Fruit fly (Drosophila melanogaster): ENCODE results near the gene CG8679.

The CG8679 gene

dm6 chr2L:21172922-21173321 lies 45.4 kb downstream of the CG8679 start, which contains the start of gene CG31627:
Gene CG31627 (plus strand): TSS chr2L:21173222.
- no peak for TF ChIP-seq CG7045 (GFP tag; optimal IDR thresholded peaks at IDR 0.05)
- TF ChIP-seq cnc (optimal IDR thresholded peaks at IDR 0.05): no peak
- no peak for TF ChIP-seq CG7101 (tag; optimal IDR thresholded peaks at IDR 0.05)
- no peak for TF ChIP-seq CG12768 (GFP tag; optimal IDR thresholded peaks at IDR 0.05)
- TF ChIP-seq pad (GFP tag; optimal IDR thresholded peaks at IDR 0.05): no peak
- no peak for TF ChIP-seq CG5204 (GFP tag; optimal IDR thresholded peaks at IDR 0.05)
- TF ChIP-seq CG33017 (tag; optimal IDR thresholded peaks at IDR 0.05): no peak
- TF ChIP-seq cic (GFP tag; optimal IDR thresholded peaks at IDR 0.05): no peak

- TF ChIP-seq pad (GFP tag; optimal IDR thresholded peaks at IDR 0.05): no peak
- TF ChIP-seq Mnt (GFP tag; optimal IDR thresholded peaks at IDR 0.05): no peak
- no peak for TF ChIP-seq bab1 (GFP tag; optimal IDR thresholded peaks at IDR 0.05)
- TF ChIP-seq CG5204 (GFP tag; optimal IDR thresholded peaks at IDR 0.05): no peak
- no peak for TF ChIP-seq ovo (GFP tag; optimal IDR thresholded peaks at IDR 0.05)
- no peak for TF ChIP-seq CG14711 (tag; optimal IDR thresholded peaks at IDR 0.05)
- TF ChIP-seq CG7101 (tag; optimal IDR thresholded peaks at IDR 0.05): no peak
- no peak for TF ChIP-seq tj (GFP tag; optimal IDR thresholded peaks at IDR 0.05)
- TF ChIP-seq CG33017 (tag; optimal IDR thresholded peaks at IDR 0.05): no peak
- no peak for TF ChIP-seq kay (GFP tag; ENCODE audit: borderline replicate concordance)
- TF ChIP-seq CG1620 (GFP tag; optimal IDR thresholded peaks at IDR 0.05): no peak
- no peak for TF ChIP-seq toe (GFP tag; optimal IDR thresholded peaks at IDR 0.05)
- TF ChIP-seq cnc (optimal IDR thresholded peaks at IDR 0.05): no peak
Observed at dm6 chr2L:21169863-21170262, 48.5 kb downstream of the CG8679 start.

- TF ChIP-seq Hr96 (GFP tag; optimal IDR thresholded peaks at IDR 0.05) (no peak), bab1 (GFP tag; optimal IDR thresholded peaks at IDR 0.05) (no peak), CG5204 (GFP tag; optimal IDR thresholded peaks at IDR 0.05) (no peak), ovo (GFP tag; optimal IDR thresholded peaks at IDR 0.05) (no peak), CG33017 (tag; optimal IDR thresholded peaks at IDR 0.05) (no peak), Mnt (GFP tag; optimal IDR thresholded peaks at IDR 0.05) (no peak), Clk (GFP tag; optimal IDR thresholded peaks at IDR 0.05) (no peak), kay (GFP tag; ENCODE audit: borderline replicate concordance) (no peak), tj (GFP tag; optimal IDR thresholded peaks at IDR 0.05) (no peak), CG7101 (tag; optimal IDR thresholded peaks at IDR 0.05) (no peak), toe (GFP tag; optimal IDR thresholded peaks at IDR 0.05) (no peak), CG12768 (GFP tag; optimal IDR thresholded peaks at IDR 0.05) (peak; percentile 43), CG14711 (tag; optimal IDR thresholded peaks at IDR 0.05) (no peak), cnc (optimal IDR thresholded peaks at IDR 0.05) (no peak), pad (GFP tag; optimal IDR thresholded peaks at IDR 0.05) (no peak), cic (GFP tag; optimal IDR thresholded peaks at IDR 0.05) (peak; percentile 12), CG11617 (GFP tag; optimal IDR thresholded peaks at IDR 0.05) (no peak), CG7045 (GFP tag; optimal IDR thresholded peaks at IDR 0.05) (peak; percentile 2), CG1620 (GFP tag; optimal IDR thresholded peaks at IDR 0.05) (no peak), Crg-1 (GFP tag; optimal IDR thresholded peaks at IDR 0.05) (no peak)
Observed at dm6 chr2L:21169160-21169624, 49.2 kb downstream of the CG8679 start.

dm6 chr2L:21168295-21169159 lies 49.8 kb downstream of the CG8679 start, which contains the start of the genes mAcon1, CG43345 and CG43346:
Gene mAcon1 (plus strand): TSS chr2L:21168570.
Gene CG43345 (minus strand): TSS chr2L:21168581.
Gene CG43346 (minus strand): TSS chr2L:21168581.
- TF ChIP-seq bab1 (GFP tag; optimal IDR thresholded peaks at IDR 0.05) (peak; percentile 71), CG7045 (GFP tag; optimal IDR thresholded peaks at IDR 0.05) (peak; percentile 87), cic (GFP tag; optimal IDR thresholded peaks at IDR 0.05) (peak; percentile 70), CG1620 (GFP tag; optimal IDR thresholded peaks at IDR 0.05) (peak; percentile 92), Mnt (GFP tag; optimal IDR thresholded peaks at IDR 0.05) (peak; percentile 91), pad (GFP tag; optimal IDR thresholded peaks at IDR 0.05) (peak; percentile 87), tj (GFP tag; optimal IDR thresholded peaks at IDR 0.05) (peak; percentile 67), CG33017 (tag; optimal IDR thresholded peaks at IDR 0.05) (peak; percentile 86), cnc (optimal IDR thresholded peaks at IDR 0.05) (no peak), CG5204 (GFP tag; optimal IDR thresholded peaks at IDR 0.05) (no peak), toe (GFP tag; optimal IDR thresholded peaks at IDR 0.05) (no peak), CG7101 (tag; optimal IDR thresholded peaks at IDR 0.05) (peak; percentile 87), Crg-1 (GFP tag; optimal IDR thresholded peaks at IDR 0.05) (peak; percentile 97), CG12768 (GFP tag; optimal IDR thresholded peaks at IDR 0.05) (peak; percentile 94), Clk (GFP tag; optimal IDR thresholded peaks at IDR 0.05) (peak; percentile 84), CG14711 (tag; optimal IDR thresholded peaks at IDR 0.05) (peak; percentile 72), ovo (GFP tag; optimal IDR thresholded peaks at IDR 0.05) (peak; percentile 85), CG11617 (GFP tag; optimal IDR thresholded peaks at IDR 0.05) (peak; percentile 88), Hr96 (GFP tag; optimal IDR thresholded peaks at IDR 0.05) (peak; percentile 95), kay (GFP tag; ENCODE audit: borderline replicate concordance) (no peak)

- TF ChIP-seq pad (GFP tag; optimal IDR thresholded peaks at IDR 0.05) (peak; percentile 49), CG5204 (GFP tag; optimal IDR thresholded peaks at IDR 0.05) (no peak), CG11617 (GFP tag; optimal IDR thresholded peaks at IDR 0.05) (peak; percentile 21), ovo (GFP tag; optimal IDR thresholded peaks at IDR 0.05) (no peak), Hr96 (GFP tag; optimal IDR thresholded peaks at IDR 0.05) (peak; percentile 12), CG12768 (GFP tag; optimal IDR thresholded peaks at IDR 0.05) (no peak), CG1620 (GFP tag; optimal IDR thresholded peaks at IDR 0.05) (peak; percentile 37), Crg-1 (GFP tag; optimal IDR thresholded peaks at IDR 0.05) (peak; percentile 27), CG7045 (GFP tag; optimal IDR thresholded peaks at IDR 0.05) (no peak), CG33017 (tag; optimal IDR thresholded peaks at IDR 0.05) (no peak), cnc (optimal IDR thresholded peaks at IDR 0.05) (no peak), cic (GFP tag; optimal IDR thresholded peaks at IDR 0.05) (peak; percentile 56), kay (GFP tag; ENCODE audit: borderline replicate concordance) (no peak), toe (GFP tag; optimal IDR thresholded peaks at IDR 0.05) (no peak), tj (GFP tag; optimal IDR thresholded peaks at IDR 0.05) (no peak), CG7101 (tag; optimal IDR thresholded peaks at IDR 0.05) (peak; percentile 54), bab1 (GFP tag; optimal IDR thresholded peaks at IDR 0.05) (peak; percentile 30), Mnt (GFP tag; optimal IDR thresholded peaks at IDR 0.05) (peak; percentile 72), CG14711 (tag; optimal IDR thresholded peaks at IDR 0.05) (peak; percentile 81), Clk (GFP tag; optimal IDR thresholded peaks at IDR 0.05) (no peak)
Observed at dm6 chr2L:21166422-21166821, 51.9 kb downstream of the CG8679 start.

Measured in whole organism, adult.